Worm (Caenorhabditis elegans) whole organism, mixed stage, embryonic: Measurements from ENCODE around the gene T28C6.11.
A peak's percentile ranks its signal among the peaks of the same experiment; 100 is the strongest.

ENCODE experiments used
- M03D4.4 ChIP-seq: sonication (generic microtip); optimal IDR thresholded peaks from 2 replicates; lab custom pipeline; 2017; ENCODE audit warnings: mild to moderate bottlenecking, missing genetic modification characterization, missing compliant biosample characterization
- blmp-1 ChIP-seq: fragments of 150-350 bp; optimal IDR thresholded peaks from 2 replicates; lab custom pipeline; 2014; ENCODE audit warnings: missing biosample characterization, missing genetic modification characterization
- ceh-39 ChIP-seq: fragments of 150-350 bp; optimal IDR thresholded peaks from 2 replicates; lab custom pipeline; 2014; ENCODE audit warnings: missing biosample characterization, missing genetic modification characterization
- ceh-43 ChIP-seq: fragments of 200-800 bp; sonication (Bioruptor generic); optimal IDR thresholded peaks from 2 replicates; lab custom pipeline; 2018; ENCODE audit warnings: mild to moderate bottlenecking, missing genetic modification characterization, moderate library complexity, missing compliant biosample characterization
- ceh-83 ChIP-seq: fragments of 200-800 bp; sonication (Bioruptor generic); optimal IDR thresholded peaks from 2 replicates; lab custom pipeline; 2018; ENCODE audit warnings: mild to moderate bottlenecking, missing genetic modification characterization, missing compliant biosample characterization
- ces-1 ChIP-seq: fragments of 150-350 bp; optimal IDR thresholded peaks from 2 replicates; lab custom pipeline; 2014; ENCODE audit warnings: missing biosample characterization, missing genetic modification reagents, missing genetic modification characterization
- cnd-1 ChIP-seq: fragments of 200-800 bp; sonication (Bioruptor generic); optimal IDR thresholded peaks from 2 replicates; lab custom pipeline; 2018; ENCODE audit warnings: mild to moderate bottlenecking, missing genetic modification characterization, missing compliant biosample characterization
- drap-1 ChIP-seq: fragments of 200-800 bp; sonication (Bioruptor generic); optimal IDR thresholded peaks from 3 replicates; lab custom pipeline; 2018; ENCODE audit warnings: mild to moderate bottlenecking, missing genetic modification characterization, missing compliant biosample characterization
- elt-1 ChIP-seq: sonication (generic microtip); optimal IDR thresholded peaks from 2 replicates; lab custom pipeline; 2017; ENCODE audit warnings: missing genetic modification characterization, mild to moderate bottlenecking, missing compliant biosample characterization, antibody characterized with exemption, moderate library complexity, borderline replicate concordance; ENCODE audit not compliant: insufficient read depth
- elt-3 ChIP-seq: fragments of 150-350 bp; optimal IDR thresholded peaks from 2 replicates; lab custom pipeline; 2014; ENCODE audit warnings: missing biosample characterization, missing genetic modification characterization
- flh-1 ChIP-seq: fragments of 200-800 bp; sonication (Bioruptor generic); optimal IDR thresholded peaks from 2 replicates; lab custom pipeline; 2018; ENCODE audit warnings: mild to moderate bottlenecking, missing genetic modification characterization, moderate library complexity, missing compliant biosample characterization
- ham-2 ChIP-seq: fragments of 200-800 bp; sonication (Bioruptor generic); optimal IDR thresholded peaks from 2 replicates; lab custom pipeline; 2018; ENCODE audit warnings: mild to moderate bottlenecking, missing genetic modification characterization, missing compliant biosample characterization
- hlh-1 ChIP-seq: fragments of 150-350 bp; optimal IDR thresholded peaks from 2 replicates; lab custom pipeline; 2014; ENCODE audit warnings: missing biosample characterization, missing genetic modification reagents, missing genetic modification characterization
- lin-13 ChIP-seq: fragments of 150-350 bp; optimal IDR thresholded peaks from 2 replicates; lab custom pipeline; 2014; ENCODE audit warnings: missing biosample characterization, missing genetic modification characterization
- lin-32 ChIP-seq: fragments of 200-800 bp; sonication (Bioruptor generic); optimal IDR thresholded peaks from 2 replicates; lab custom pipeline; 2018; ENCODE audit warnings: mild to moderate bottlenecking, missing genetic modification characterization, missing compliant biosample characterization
- lsy-2 ChIP-seq: fragments of 150-350 bp; optimal IDR thresholded peaks from 2 replicates; lab custom pipeline; 2014; ENCODE audit warnings: missing biosample characterization, missing genetic modification characterization
- mab-5 ChIP-seq: fragments of 150-350 bp; optimal IDR thresholded peaks from 2 replicates; lab custom pipeline; 2014; ENCODE audit warnings: missing biosample characterization, missing genetic modification characterization
- mls-2 ChIP-seq: sonication (generic microtip); optimal IDR thresholded peaks from 2 replicates; lab custom pipeline; 2016; ENCODE audit warnings: mild to moderate bottlenecking, missing genetic modification characterization, moderate library complexity, missing compliant biosample characterization
- nhr-12 ChIP-seq: fragments of 150-350 bp; optimal IDR thresholded peaks from 2 replicates; lab custom pipeline; 2014; ENCODE audit warnings: missing biosample characterization, missing genetic modification characterization
- nhr-2 ChIP-seq: fragments of 150-350 bp; optimal IDR thresholded peaks from 2 replicates; lab custom pipeline; 2014; ENCODE audit warnings: missing biosample characterization, missing genetic modification characterization
- nhr-237 ChIP-seq: fragments of 150-350 bp; optimal IDR thresholded peaks from 2 replicates; lab custom pipeline; 2014; ENCODE audit warnings: missing biosample characterization, missing genetic modification characterization
- nhr-28 ChIP-seq: fragments of 150-350 bp; optimal IDR thresholded peaks from 2 replicates; lab custom pipeline; 2014; ENCODE audit warnings: missing biosample characterization, missing genetic modification characterization
- pha-4 ChIP-seq: fragments of 150-350 bp; optimal IDR thresholded peaks from 2 replicates; lab custom pipeline; 2018; ENCODE audit warnings: missing biosample characterization, missing genetic modification reagents, missing genetic modification characterization
- sem-2 ChIP-seq: fragments of 200-800 bp; sonication (Bioruptor generic); optimal IDR thresholded peaks from 2 replicates; lab custom pipeline; 2018; ENCODE audit warnings: mild to moderate bottlenecking, missing genetic modification characterization, missing compliant biosample characterization
- snpc-4 ChIP-seq: fragments of 150-350 bp; optimal IDR thresholded peaks from 2 replicates; lab custom pipeline; 2014; ENCODE audit warnings: missing biosample characterization, missing genetic modification characterization
- sptf-1 ChIP-seq: sonication (generic microtip); optimal IDR thresholded peaks from 2 replicates; lab custom pipeline; 2017; ENCODE audit warnings: mild to moderate bottlenecking, missing genetic modification characterization, moderate library complexity, missing compliant biosample characterization
- unc-120 ChIP-seq: sonication (generic microtip); optimal IDR thresholded peaks from 2 replicates; lab custom pipeline; 2017; ENCODE audit warnings: missing genetic modification characterization, missing compliant biosample characterization; ENCODE audit not compliant: poor library complexity, severe bottlenecking
- unc-39 ChIP-seq: fragments of 150-350 bp; optimal IDR thresholded peaks from 2 replicates; lab custom pipeline; 2014; ENCODE audit warnings: missing biosample characterization, missing genetic modification characterization
- unc-62 ChIP-seq: fragments of 150-350 bp; optimal IDR thresholded peaks from 2 replicates; lab custom pipeline; 2014; ENCODE audit warnings: missing biosample characterization, missing genetic modification reagents, missing genetic modification characterization
- zip-8 ChIP-seq: fragments of 150-350 bp; optimal IDR thresholded peaks from 2 replicates; lab custom pipeline; 2014; ENCODE audit warnings: missing biosample characterization, missing genetic modification characterization
- ztf-11 ChIP-seq: fragments of 150-350 bp; optimal IDR thresholded peaks from 2 replicates; lab custom pipeline; 2014; ENCODE audit warnings: missing biosample characterization, missing genetic modification characterization

T28C6.11 gene

DNA sequence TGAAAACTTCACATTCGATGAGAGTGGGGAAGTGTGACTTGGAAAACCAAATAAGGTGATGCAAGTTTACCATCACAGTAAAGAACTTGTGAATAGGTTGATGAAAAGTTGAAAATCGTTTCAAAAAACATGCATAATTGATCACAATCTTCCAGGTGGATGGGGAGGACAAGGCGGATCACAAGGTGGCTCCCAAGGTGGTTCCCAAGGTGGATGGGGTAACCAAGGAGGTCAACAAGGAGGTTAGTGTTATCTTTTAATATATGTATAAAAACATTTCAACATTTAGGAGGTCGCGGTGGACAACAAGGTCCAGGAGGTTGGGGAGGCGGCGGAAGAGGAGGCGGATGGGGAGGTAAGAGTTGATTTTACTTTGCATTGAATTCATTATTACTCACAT, 22.4 kb downstream of the T28C6.11 start, which contains the start of gene T28C6.10:
TSS of gene T28C6.10 (plus strand) at position 301 of the 400 bp plus-strand sequence.
- no peak for TF ChIP-seq elt-3 (tag; lab: Kevin White, UChicago)
- no peak for TF ChIP-seq unc-62 (GFP tag; lab: Kevin White, UChicago)
- no peak for TF ChIP-seq flh-1 (GFP tag; lab: Kevin White, UChicago)
- no peak for TF ChIP-seq sem-2
- no peak for TF ChIP-seq ces-1
- TF ChIP-seq drap-1 (GFP tag; lab: Kevin White, UChicago), result no peak

DNA sequence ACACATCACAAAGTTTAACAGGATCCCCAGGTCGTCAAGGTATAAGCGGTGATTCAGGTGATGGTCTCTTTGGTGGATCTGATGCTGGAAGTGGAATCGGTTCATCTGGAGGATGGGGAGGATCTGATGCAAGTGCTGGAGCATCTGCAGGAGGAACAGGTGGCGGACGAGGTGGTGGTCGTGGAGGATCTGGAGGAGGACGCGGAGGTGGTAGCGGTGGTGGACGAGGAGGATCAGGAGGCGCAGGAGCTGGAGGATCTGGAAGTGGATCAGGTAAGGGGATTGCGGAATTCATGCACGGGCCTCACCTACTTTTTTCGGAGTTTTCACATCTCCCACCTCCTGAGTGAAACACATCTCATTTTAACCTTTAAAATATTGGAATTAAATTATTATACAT, 23.4 kb downstream of the T28C6.11 start:
- TF ChIP-seq nhr-28 (no peak), M03D4.4 (tag; lab: Kevin White, UChicago) (no peak), ceh-43 (GFP tag; lab: Kevin White, UChicago) (no peak)
- TF ChIP-seq, all 35 proteins: peak for 0

ce11 chrIV:8816029-8816428, 24.0 kb downstream of the T28C6.11 start, which contains the start of gene grsp-2:
TSS of gene grsp-2 (plus strand) at chrIV:8816329.
- TF ChIP-seq ceh-39 (tag; lab: Kevin White, UChicago) (no peak), lin-32 (no peak), mab-5 (tag; lab: Kevin White, UChicago) (no peak), nhr-237 (tag; lab: Kevin White, UChicago) (no peak), snpc-4 (no peak), ham-2 (GFP tag; lab: Kevin White, UChicago) (no peak), pha-4 (no peak), nhr-2 (tag; lab: Kevin White, UChicago) (no peak), sem-2 (no peak), cnd-1 (tag; lab: Kevin White, UChicago) (no peak), unc-39 (tag; lab: Kevin White, UChicago) (no peak), lin-13 (tag; lab: Kevin White, UChicago) (no peak), flh-1 (GFP tag; lab: Kevin White, UChicago) (no peak), unc-120 (tag; lab: Kevin White, UChicago) (no peak), mls-2 (tag; lab: Kevin White, UChicago) (no peak)

DNA sequence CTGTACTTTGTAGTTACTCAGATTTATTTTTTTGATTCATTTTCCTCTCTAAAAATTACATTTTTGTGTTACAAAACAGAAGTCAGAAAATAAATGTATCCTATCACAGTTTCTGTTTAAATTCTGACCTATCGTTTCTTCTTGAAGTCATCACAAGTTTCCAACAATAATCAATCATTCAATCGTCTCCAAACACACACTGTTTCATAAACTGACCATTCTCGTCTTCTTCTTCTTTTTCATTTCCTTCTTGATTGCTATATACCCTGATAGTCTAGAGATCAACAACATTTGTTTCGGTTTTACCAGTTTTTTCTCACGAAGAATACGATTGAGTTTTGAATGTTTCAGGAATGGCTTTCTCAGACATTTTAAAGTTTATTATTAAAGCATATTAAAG, 24.9 kb downstream of the T28C6.11 start:
- no peak for TF ChIP-seq ceh-83 (GFP tag; lab: Kevin White, UChicago)
- TF ChIP-seq hlh-1 (tag; lab: Kevin White, UChicago), result no peak
- no peak for TF ChIP-seq mab-5 (tag; lab: Kevin White, UChicago)
- no peak for TF ChIP-seq drap-1 (GFP tag; lab: Kevin White, UChicago)
- TF ChIP-seq ceh-39 (tag; lab: Kevin White, UChicago), result no peak
- TF ChIP-seq zip-8 (tag; lab: Kevin White, UChicago), result no peak
- TF ChIP-seq ces-1, result no peak
- TF ChIP-seq nhr-28, result no peak
- no peak for TF ChIP-seq blmp-1 (tag; lab: Kevin White, UChicago)
- TF ChIP-seq lsy-2 (tag; lab: Kevin White, UChicago), result no peak
- TF ChIP-seq ztf-11 (tag; lab: Kevin White, UChicago), result no peak
- TF ChIP-seq nhr-2 (tag; lab: Kevin White, UChicago), result no peak
- TF ChIP-seq elt-1 (tag; lab: Kevin White, UChicago), result no peak
- no peak for TF ChIP-seq sptf-1
- no peak for TF ChIP-seq elt-3 (tag; lab: Kevin White, UChicago)
- no peak for TF ChIP-seq unc-39 (tag; lab: Kevin White, UChicago)
- no peak for TF ChIP-seq M03D4.4 (tag; lab: Kevin White, UChicago)
- TF ChIP-seq nhr-12 (tag; lab: Kevin White, UChicago), result no peak
- TF ChIP-seq mls-2 (tag; lab: Kevin White, UChicago), result no peak

ce11 chrIV:8813614-8814013, 26.4 kb downstream of the T28C6.11 start, which contains the start of gene exc-5:
TSS of gene exc-5 (minus strand) at chrIV:8813670.
- peak; percentile 11 for TF ChIP-seq unc-62 (GFP tag; lab: Kevin White, UChicago)
- no peak for TF ChIP-seq elt-1 (tag; lab: Kevin White, UChicago)
- TF ChIP-seq hlh-1 (tag; lab: Kevin White, UChicago), result peak; percentile 87
- no peak for TF ChIP-seq ceh-43 (GFP tag; lab: Kevin White, UChicago)
- no peak for TF ChIP-seq elt-3 (tag; lab: Kevin White, UChicago)
- TF ChIP-seq mls-2 (tag; lab: Kevin White, UChicago), result no peak
- TF ChIP-seq unc-120 (tag; lab: Kevin White, UChicago), result peak; percentile 59
